Worm (Caenorhabditis elegans) whole organism, mixed stage, embryonic: ENCODE measurements around the gene fbxa-60.

Experiments used
- M03D4.4 ChIP-seq: sonication (generic microtip); optimal IDR thresholded peaks from 2 replicates; lab custom pipeline; 2017; ENCODE audit warnings: mild to moderate bottlenecking, missing genetic modification characterization, missing compliant biosample characterization
- bed-3 ChIP-seq: fragments of 200-800 bp; sonication (Bioruptor generic); optimal IDR thresholded peaks from 3 replicates; lab custom pipeline; 2018; ENCODE audit warnings: mild to moderate bottlenecking, missing genetic modification characterization, moderate library complexity, missing compliant biosample characterization
- blmp-1 ChIP-seq: fragments of 150-350 bp; optimal IDR thresholded peaks from 2 replicates; lab custom pipeline; 2014; ENCODE audit warnings: missing biosample characterization, missing genetic modification characterization
- ceh-39 ChIP-seq: fragments of 150-350 bp; optimal IDR thresholded peaks from 2 replicates; lab custom pipeline; 2014; ENCODE audit warnings: missing biosample characterization, missing genetic modification characterization
- ceh-43 ChIP-seq: fragments of 200-800 bp; sonication (Bioruptor generic); optimal IDR thresholded peaks from 2 replicates; lab custom pipeline; 2018; ENCODE audit warnings: mild to moderate bottlenecking, missing genetic modification characterization, moderate library complexity, missing compliant biosample characterization
- ceh-83 ChIP-seq: fragments of 200-800 bp; sonication (Bioruptor generic); optimal IDR thresholded peaks from 2 replicates; lab custom pipeline; 2018; ENCODE audit warnings: mild to moderate bottlenecking, missing genetic modification characterization, missing compliant biosample characterization
- ces-1 ChIP-seq: fragments of 150-350 bp; optimal IDR thresholded peaks from 2 replicates; lab custom pipeline; 2014; ENCODE audit warnings: missing biosample characterization, missing genetic modification reagents, missing genetic modification characterization
- cnd-1 ChIP-seq: fragments of 200-800 bp; sonication (Bioruptor generic); optimal IDR thresholded peaks from 2 replicates; lab custom pipeline; 2018; ENCODE audit warnings: mild to moderate bottlenecking, missing genetic modification characterization, missing compliant biosample characterization
- drap-1 ChIP-seq: fragments of 200-800 bp; sonication (Bioruptor generic); optimal IDR thresholded peaks from 3 replicates; lab custom pipeline; 2018; ENCODE audit warnings: mild to moderate bottlenecking, missing genetic modification characterization, missing compliant biosample characterization
- elt-1 ChIP-seq: sonication (generic microtip); optimal IDR thresholded peaks from 2 replicates; lab custom pipeline; 2017; ENCODE audit warnings: missing genetic modification characterization, mild to moderate bottlenecking, missing compliant biosample characterization, antibody characterized with exemption, moderate library complexity, borderline replicate concordance; ENCODE audit not compliant: insufficient read depth
- elt-3 ChIP-seq: fragments of 150-350 bp; optimal IDR thresholded peaks from 2 replicates; lab custom pipeline; 2014; ENCODE audit warnings: missing biosample characterization, missing genetic modification characterization
- flh-1 ChIP-seq: fragments of 200-800 bp; sonication (Bioruptor generic); optimal IDR thresholded peaks from 2 replicates; lab custom pipeline; 2018; ENCODE audit warnings: mild to moderate bottlenecking, missing genetic modification characterization, moderate library complexity, missing compliant biosample characterization
- ham-2 ChIP-seq: fragments of 200-800 bp; sonication (Bioruptor generic); optimal IDR thresholded peaks from 2 replicates; lab custom pipeline; 2018; ENCODE audit warnings: mild to moderate bottlenecking, missing genetic modification characterization, missing compliant biosample characterization
- hlh-1 ChIP-seq: fragments of 150-350 bp; optimal IDR thresholded peaks from 2 replicates; lab custom pipeline; 2014; ENCODE audit warnings: missing biosample characterization, missing genetic modification reagents, missing genetic modification characterization
- lin-13 ChIP-seq: fragments of 150-350 bp; optimal IDR thresholded peaks from 2 replicates; lab custom pipeline; 2014; ENCODE audit warnings: missing biosample characterization, missing genetic modification characterization
- lin-32 ChIP-seq: fragments of 200-800 bp; sonication (Bioruptor generic); optimal IDR thresholded peaks from 2 replicates; lab custom pipeline; 2018; ENCODE audit warnings: mild to moderate bottlenecking, missing genetic modification characterization, missing compliant biosample characterization
- lsy-2 ChIP-seq: fragments of 150-350 bp; optimal IDR thresholded peaks from 2 replicates; lab custom pipeline; 2014; ENCODE audit warnings: missing biosample characterization, missing genetic modification characterization
- mab-5 ChIP-seq: fragments of 150-350 bp; optimal IDR thresholded peaks from 2 replicates; lab custom pipeline; 2014; ENCODE audit warnings: missing biosample characterization, missing genetic modification characterization
- mep-1 ChIP-seq: fragments of 150-350 bp; optimal IDR thresholded peaks from 2 replicates; lab custom pipeline; 2017; ENCODE audit warnings: missing biosample characterization, missing genetic modification reagents, missing genetic modification characterization, inconsistent platforms
- mls-2 ChIP-seq: sonication (generic microtip); optimal IDR thresholded peaks from 2 replicates; lab custom pipeline; 2016; ENCODE audit warnings: mild to moderate bottlenecking, missing genetic modification characterization, moderate library complexity, missing compliant biosample characterization
- nhr-12 ChIP-seq: fragments of 150-350 bp; optimal IDR thresholded peaks from 2 replicates; lab custom pipeline; 2014; ENCODE audit warnings: missing biosample characterization, missing genetic modification characterization
- nhr-2 ChIP-seq: fragments of 150-350 bp; optimal IDR thresholded peaks from 2 replicates; lab custom pipeline; 2014; ENCODE audit warnings: missing biosample characterization, missing genetic modification characterization
- nhr-237 ChIP-seq: fragments of 150-350 bp; optimal IDR thresholded peaks from 2 replicates; lab custom pipeline; 2014; ENCODE audit warnings: missing biosample characterization, missing genetic modification characterization
- nhr-28 ChIP-seq: fragments of 150-350 bp; optimal IDR thresholded peaks from 2 replicates; lab custom pipeline; 2014; ENCODE audit warnings: missing biosample characterization, missing genetic modification characterization
- nhr-76 ChIP-seq: sonication (generic microtip); optimal IDR thresholded peaks from 2 replicates; lab custom pipeline; 2017; ENCODE audit warnings: missing biosample characterization, missing genetic modification characterization
- pha-4 ChIP-seq: fragments of 150-350 bp; optimal IDR thresholded peaks from 2 replicates; lab custom pipeline; 2018; ENCODE audit warnings: missing biosample characterization, missing genetic modification reagents, missing genetic modification characterization
- sem-2 ChIP-seq: fragments of 200-800 bp; sonication (Bioruptor generic); optimal IDR thresholded peaks from 2 replicates; lab custom pipeline; 2018; ENCODE audit warnings: mild to moderate bottlenecking, missing genetic modification characterization, missing compliant biosample characterization
- snpc-4 ChIP-seq: fragments of 150-350 bp; optimal IDR thresholded peaks from 2 replicates; lab custom pipeline; 2014; ENCODE audit warnings: missing biosample characterization, missing genetic modification characterization
- sptf-1 ChIP-seq: sonication (generic microtip); optimal IDR thresholded peaks from 2 replicates; lab custom pipeline; 2017; ENCODE audit warnings: mild to moderate bottlenecking, missing genetic modification characterization, moderate library complexity, missing compliant biosample characterization
- tbx-8 ChIP-seq: fragments of 200-800 bp; sonication (Bioruptor generic); optimal IDR thresholded peaks from 2 replicates; lab custom pipeline; 2018; ENCODE audit warnings: mild to moderate bottlenecking, missing genetic modification characterization, moderate library complexity, missing compliant biosample characterization
- unc-120 ChIP-seq: sonication (generic microtip); optimal IDR thresholded peaks from 2 replicates; lab custom pipeline; 2017; ENCODE audit warnings: missing genetic modification characterization, missing compliant biosample characterization; ENCODE audit not compliant: poor library complexity, severe bottlenecking
- unc-39 ChIP-seq: fragments of 150-350 bp; optimal IDR thresholded peaks from 2 replicates; lab custom pipeline; 2014; ENCODE audit warnings: missing biosample characterization, missing genetic modification characterization
- unc-62 ChIP-seq: fragments of 150-350 bp; optimal IDR thresholded peaks from 2 replicates; lab custom pipeline; 2014; ENCODE audit warnings: missing biosample characterization, missing genetic modification reagents, missing genetic modification characterization
- zip-8 ChIP-seq: fragments of 150-350 bp; optimal IDR thresholded peaks from 2 replicates; lab custom pipeline; 2014; ENCODE audit warnings: missing biosample characterization, missing genetic modification characterization
- ztf-11 ChIP-seq: fragments of 150-350 bp; optimal IDR thresholded peaks from 2 replicates; lab custom pipeline; 2014; ENCODE audit warnings: missing biosample characterization, missing genetic modification characterization

The fbxa-60 gene

ce11 chrIII:916897-917296 lies 29.2 kb downstream of the fbxa-60 start, which contains the start of gene idpp-13:
Gene idpp-13 (minus strand): TSS chrIII:916997.
- no peak for TF ChIP-seq flh-1
- TF ChIP-seq lin-32 (GFP tag; lab: Kevin White, UChicago): no peak
- TF ChIP-seq ztf-11 (tag; lab: Kevin White, UChicago): no peak

- TF ChIP-seq mab-5 (tag; lab: Kevin White, UChicago) (no peak), sem-2 (GFP tag; lab: Kevin White, UChicago) (no peak), snpc-4 (tag; lab: Kevin White, UChicago) (no peak), nhr-237 (tag; lab: Kevin White, UChicago) (no peak), ceh-43 (GFP tag; lab: Kevin White, UChicago) (no peak), cnd-1 (tag; lab: Kevin White, UChicago) (no peak), flh-1 (no peak), zip-8 (tag; lab: Kevin White, UChicago) (peak; percentile 92), M03D4.4 (tag; lab: Kevin White, UChicago) (no peak), ham-2 (GFP tag; lab: Kevin White, UChicago) (no peak), ceh-83 (no peak), nhr-76 (no peak), elt-1 (tag; lab: Kevin White, UChicago) (peak; percentile 26), nhr-2 (tag; lab: Kevin White, UChicago) (no peak), mep-1 (tag; lab: Kevin White, UChicago) (no peak), sptf-1 (no peak), lsy-2 (tag; lab: Kevin White, UChicago) (peak; percentile 80), nhr-12 (tag; lab: Kevin White, UChicago) (no peak), lin-32 (GFP tag; lab: Kevin White, UChicago) (no peak), blmp-1 (no peak), nhr-28 (no peak), ztf-11 (tag; lab: Kevin White, UChicago) (no peak), unc-120 (tag; lab: Kevin White, UChicago) (no peak), ceh-39 (peak; percentile 6), hlh-1 (no peak), unc-62 (no peak), drap-1 (no peak), elt-3 (tag; lab: Kevin White, UChicago) (no peak), tbx-8 (GFP tag; lab: Kevin White, UChicago) (no peak), unc-39 (tag; lab: Kevin White, UChicago) (no peak), pha-4 (tag; lab: Kevin White, UChicago) (peak; percentile 22), bed-3 (GFP tag; lab: Kevin White, UChicago) (no peak), lin-13 (tag; lab: Kevin White, UChicago) (no peak), mls-2 (tag; lab: Kevin White, UChicago) (no peak), ces-1 (GFP tag; lab: Kevin White, UChicago) (peak; percentile 28)
These were observed 35.4 kb downstream of the fbxa-60 start, which contains the start of the genes F23H11.5 and bra-2 for ce11 chrIII:910540-911311. Gene F23H11.5 (minus strand): TSS chrIII:910590. Gene bra-2 (plus strand): TSS chrIII:911261.

- TF ChIP-seq ceh-39 (no peak), mls-2 (tag; lab: Kevin White, UChicago) (no peak), mep-1 (tag; lab: Kevin White, UChicago) (no peak), ztf-11 (tag; lab: Kevin White, UChicago) (no peak)
These were observed 36.6 kb downstream of the fbxa-60 start, which contains the start of gene crls-1 for ce11 chrIII:909540-909939. Gene crls-1 (minus strand): TSS chrIII:909902.

ce11 chrIII:907990-908389 lies 38.1 kb downstream of the fbxa-60 start:
- TF ChIP-seq mls-2 (tag; lab: Kevin White, UChicago) (no peak), bed-3 (GFP tag; lab: Kevin White, UChicago) (no peak), pha-4 (tag; lab: Kevin White, UChicago) (peak; percentile 60), nhr-237 (tag; lab: Kevin White, UChicago) (peak; percentile 24)
